Worm (Caenorhabditis elegans) whole organism, young adult: ENCODE data around the gene R160.5.

ENCODE experiments used
- ama-1 ChIP-seq, 3 experiments: fragments of 150-350 bp in 1 of 3; sonication (generic microtip) in 2 of 3; optimal IDR thresholded peaks; 2 replicates each; lab custom pipeline; 2014 to 2018; ENCODE audit warnings: missing biosample characterization in 2 of 3, missing genetic modification characterization in 2 of 3, missing genetic modification reagents in 2 of 3
- attf-6 ChIP-seq: fragments of 200-800 bp; sonication (Bioruptor generic); IDR thresholded peaks from 2 replicates; pipeline ENCODE4 v1.3.6; 2022; ENCODE audit warnings: missing genetic modification reagents, missing genetic modification characterization, missing compliant biosample characterization
- ceh-58 ChIP-seq: fragments of 200-800 bp; sonication (Bioruptor generic); IDR thresholded peaks from 2 replicates; pipeline ENCODE4 v1.3.6; 2022; ENCODE audit warnings: missing genetic modification characterization, missing compliant biosample characterization
- dpl-1 ChIP-seq: fragments of 150-350 bp; optimal IDR thresholded peaks from 2 replicates; lab custom pipeline; 2014; ENCODE audit warnings: missing biosample characterization, missing genetic modification reagents, missing genetic modification characterization
- efl-1 ChIP-seq: fragments of 150-350 bp; optimal IDR thresholded peaks from 2 replicates; lab custom pipeline; 2014; ENCODE audit warnings: missing biosample characterization, missing genetic modification reagents, missing genetic modification characterization
- ets-4 ChIP-seq: fragments of 200-800 bp; sonication (Bioruptor generic); optimal IDR thresholded peaks from 2 replicates; lab custom pipeline; 2018; ENCODE audit warnings: mild to moderate bottlenecking, missing genetic modification characterization, missing compliant biosample characterization
- hsf-1 ChIP-seq: fragments of 200-800 bp; sonication (Bioruptor generic); IDR thresholded peaks from 2 replicates; pipeline ENCODE4 v1.3.6; 2022; ENCODE audit warnings: missing genetic modification reagents, missing genetic modification characterization, missing compliant biosample characterization
- lir-1 ChIP-seq: fragments of 200-800 bp; sonication (Bioruptor generic); conservative IDR thresholded peaks from 2 replicates; pipeline ENCODE4 v1.3.6; 2022; ENCODE audit warnings: missing genetic modification reagents, missing genetic modification characterization, missing compliant biosample characterization
- ztf-26 ChIP-seq: sonication (generic microtip); optimal IDR thresholded peaks from 2 replicates; lab custom pipeline; 2017; ENCODE audit warnings: missing genetic modification characterization, missing compliant biosample characterization
- ztf-6 ChIP-seq: fragments of 200-800 bp; sonication (Bioruptor generic); IDR thresholded peaks from 2 replicates; pipeline ENCODE4 v1.3.6; 2022; ENCODE audit warnings: missing genetic modification reagents, missing genetic modification characterization, missing compliant biosample characterization

ce11 chrX:4386493-4386892, 15.8 kb upstream of the R160.5 start:
- TF ChIP-seq ztf-26 (tag; lab: Kevin White, UChicago) (no peak), ztf-6 (no peak), efl-1 (GFP tag; lab: Kevin White, UChicago) (no peak), dpl-1 (GFP tag; lab: Kevin White, UChicago) (no peak), lir-1 (GFP tag; lab: Robert Waterston, UW) (no peak), hsf-1 (GFP tag; lab: Robert Waterston, UW) (no peak), ets-4 (no peak), ama-1 (optimal IDR thresholded peaks at IDR 0.05; lab: Kevin White, UChicago) (no peak), ama-1 (GFP tag; optimal IDR thresholded peaks at IDR 0.05; lab: Kevin White, UChicago) (no peak), ceh-58 (no peak), attf-6 (GFP tag; lab: Robert Waterston, UW) (no peak)
